Fruit fly (Drosophila melanogaster): Measurements from ENCODE around the gene Acbp6.

DNA sequence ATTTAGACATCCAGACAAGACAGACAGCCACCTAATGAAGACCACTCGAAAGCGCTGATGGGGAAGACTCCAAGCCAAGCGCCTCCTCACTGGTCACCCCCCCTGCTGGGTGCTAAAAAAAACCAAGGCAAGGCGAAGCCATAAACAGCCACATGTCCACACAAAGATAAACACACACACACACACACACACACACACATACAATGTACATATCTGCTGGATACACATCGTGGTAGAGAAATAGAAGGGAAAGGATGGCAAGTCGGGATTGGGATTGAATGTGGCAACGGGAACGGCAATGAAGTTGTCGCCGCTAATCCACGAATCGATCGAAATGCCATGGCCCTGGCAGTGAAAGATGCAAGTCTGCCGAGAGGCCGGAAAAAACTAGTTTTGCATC is 20.7 kb downstream of the Acbp6 start:
- no peak for TF ChIP-seq CG8478 (optimal IDR thresholded peaks at IDR 0.05)
- no peak for TF ChIP-seq CTCF (optimal IDR thresholded peaks at IDR 0.05)

Measured in S2 (cell line).